Fruit fly (Drosophila melanogaster): ENCODE measurements around the gene CG34448.

Gene CG34448

DNA sequence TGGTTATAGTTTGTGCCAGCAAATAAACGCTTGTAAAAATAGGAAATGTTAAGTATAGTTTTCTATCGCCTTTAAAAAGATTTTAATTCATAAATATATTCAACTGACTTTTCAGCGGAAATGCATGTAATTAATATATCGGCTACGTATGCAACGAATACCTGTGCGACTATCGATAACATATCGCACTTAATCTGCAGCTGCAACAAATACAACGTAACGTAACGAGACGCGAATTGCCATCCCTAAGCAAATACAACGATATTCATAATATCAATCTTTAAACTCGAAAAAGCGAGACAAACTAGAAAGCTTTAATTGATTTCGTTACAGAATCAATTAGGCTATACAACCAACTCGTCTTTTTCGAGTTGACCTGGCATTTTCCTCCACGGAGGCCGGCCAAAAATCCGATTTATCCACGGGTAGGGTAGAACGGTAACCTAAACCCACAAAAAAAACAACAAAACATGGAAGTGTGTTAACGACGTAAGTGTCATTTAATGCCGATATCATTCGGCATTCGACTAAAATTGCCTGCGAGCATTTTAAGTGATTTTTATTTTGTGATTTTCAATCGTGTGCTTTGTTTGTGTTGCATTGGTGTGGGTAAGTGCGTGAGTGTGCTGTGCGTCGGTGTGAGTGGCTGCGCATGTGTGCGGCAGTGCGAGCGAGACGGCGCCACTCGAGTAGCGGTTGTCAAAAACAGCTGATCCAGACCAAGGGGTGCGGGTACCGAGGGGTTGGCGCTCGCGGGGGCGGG, 41.9 kb downstream of the CG34448 start, which contains the start of gene Atxn7 (continued):
- TF ChIP-seq Fer3 (tag; optimal IDR thresholded peaks at IDR 0.05): peak; percentile 63
- TF ChIP-seq CG31441 (GFP tag; IDR thresholded peaks at IDR 0.05): peak; percentile 57
- no peak for TF ChIP-seq sc (optimal IDR thresholded peaks at IDR 0.05)
- TF ChIP-seq sc (GFP tag; optimal IDR thresholded peaks at IDR 0.05): peak; percentile 75
- TF ChIP-seq chn (GFP tag; optimal IDR thresholded peaks at IDR 0.05): peak; percentile 48
- peak; percentile 44 for TF ChIP-seq CG13424 (tag; optimal IDR thresholded peaks at IDR 0.05)
- TF ChIP-seq CG15269 (tag; optimal IDR thresholded peaks at IDR 0.05): peak; percentile 65
- no peak for TF ChIP-seq fu2 (GFP tag; optimal IDR thresholded peaks at IDR 0.05)
- peak; percentile 37 for TF ChIP-seq Max (GFP tag; optimal IDR thresholded peaks at IDR 0.05)
- TF ChIP-seq ssp (GFP tag; IDR thresholded peaks at IDR 0.05): no peak; the same call in 1 of the 2 replicates
- no peak for TF ChIP-seq jigr1 (GFP tag; IDR thresholded peaks at IDR 0.05)
- peak; percentile 89 for TF ChIP-seq NfI (GFP tag; optimal IDR thresholded peaks at IDR 0.05)
- TF ChIP-seq CG34224 (GFP tag; IDR thresholded peaks at IDR 0.05; ENCODE audit: partially characterized antibody): peak; percentile 97
- peak; percentile 69 for TF ChIP-seq CG3281 (GFP tag; optimal IDR thresholded peaks at IDR 0.05)
- peak; percentile 89 for TF ChIP-seq CG2129 (GFP tag; IDR thresholded peaks at IDR 0.05; ENCODE audit: partially characterized antibody)
- TF ChIP-seq scrt (GFP tag; optimal IDR thresholded peaks at IDR 0.05): peak; percentile 89
- peak; percentile 54 for TF ChIP-seq Dek (tag; optimal IDR thresholded peaks at IDR 0.05)
- TF ChIP-seq eve (GFP tag; optimal IDR thresholded peaks at IDR 0.05): no peak
- peak; percentile 70 for TF ChIP-seq MTF-1 (GFP tag; optimal IDR thresholded peaks at IDR 0.05; ENCODE audit: borderline replicate concordance)
- peak; percentile 44; the same call in 1 of the 2 replicates for TF ChIP-seq al (GFP tag; IDR thresholded peaks at IDR 0.05)
- TF ChIP-seq CG12071 (GFP tag; optimal IDR thresholded peaks at IDR 0.05): peak; percentile 62
- TF ChIP-seq unc-4 (GFP tag; IDR thresholded peaks at IDR 0.05; ENCODE audit: partially characterized antibody): peak; percentile 88
- TF ChIP-seq CG10565 (GFP tag; optimal IDR thresholded peaks at IDR 0.05): no peak
- TF ChIP-seq Doc2 (GFP tag; IDR thresholded peaks at IDR 0.05): no peak
- TF ChIP-seq maf-S (GFP tag; optimal IDR thresholded peaks at IDR 0.05): peak; percentile 26
- TF ChIP-seq insv (GFP tag; optimal IDR thresholded peaks at IDR 0.05): peak in 1 of 2 experiments; percentile 41
- TF ChIP-seq lmd (GFP tag; IDR thresholded peaks at IDR 0.05): peak; percentile 19; the same call in 1 of the 2 replicates
- peak; percentile 46 for TF ChIP-seq ems (GFP tag; optimal IDR thresholded peaks at IDR 0.05)
- peak; percentile 50 for TF ChIP-seq bigmax (GFP tag; optimal IDR thresholded peaks at IDR 0.05)
- TF ChIP-seq CG11093 (GFP tag; IDR thresholded peaks at IDR 0.05): no peak
- TF ChIP-seq klu (GFP tag; IDR thresholded peaks at IDR 0.05): 0 out of 2 replicates have a peak, but pooled peaks have one; percentile 52
- peak; percentile 15 for TF ChIP-seq mam (GFP tag; optimal IDR thresholded peaks at IDR 0.05)
- TF ChIP-seq CG9215 (GFP tag; IDR thresholded peaks at IDR 0.05): no peak
- peak; percentile 61 for TF ChIP-seq ara (GFP tag; IDR thresholded peaks at IDR 0.05)
- TF ChIP-seq CG13296 (GFP tag; optimal IDR thresholded peaks at IDR 0.05): peak; percentile 79
- TF ChIP-seq aop (GFP tag; IDR thresholded peaks at IDR 0.05): no peak
- peak; percentile 56; the same call in 1 of the 2 replicates for TF ChIP-seq stc (GFP tag; IDR thresholded peaks at IDR 0.05)
- peak; percentile 24 for TF ChIP-seq bab2 (GFP tag; optimal IDR thresholded peaks at IDR 0.05)
- TF ChIP-seq Rfx (GFP tag; IDR thresholded peaks at IDR 0.05): peak; percentile 76
- TF ChIP-seq CG17829 (tag; optimal IDR thresholded peaks at IDR 0.05): peak; percentile 49
- TF ChIP-seq Nf-YB (GFP tag; optimal IDR thresholded peaks at IDR 0.05): peak; percentile 42
- TF ChIP-seq schlank (tag; optimal IDR thresholded peaks at IDR 0.05): peak; percentile 65
- TF ChIP-seq fd3F (GFP tag; optimal IDR thresholded peaks at IDR 0.05): peak; percentile 39
- TF ChIP-seq CG11085 (GFP tag; IDR thresholded peaks at IDR 0.05): no peak
- peak; percentile 38; the same call in 1 of the 2 replicates for TF ChIP-seq slbo (GFP tag; IDR thresholded peaks at IDR 0.05)
- no peak for TF ChIP-seq Hr78 (GFP tag; optimal IDR thresholded peaks at IDR 0.05)
- peak; percentile 32 for TF ChIP-seq CG34376 (GFP tag; optimal IDR thresholded peaks at IDR 0.05)
- TF ChIP-seq jing (GFP tag; optimal IDR thresholded peaks at IDR 0.05): no peak
- peak; percentile 95 for TF ChIP-seq HLH4C (GFP tag; IDR thresholded peaks at IDR 0.05; ENCODE audit: partially characterized antibody)
